Fruit fly (Drosophila melanogaster): ENCODE results near the gene Hsc20.

- no peak for TF ChIP-seq CG1620 (GFP tag; optimal IDR thresholded peaks at IDR 0.05)
- no peak for TF ChIP-seq CG14711 (tag; optimal IDR thresholded peaks at IDR 0.05)
- no peak for TF ChIP-seq kay (GFP tag; ENCODE audit: borderline replicate concordance)
- no peak for TF ChIP-seq Clk (GFP tag; optimal IDR thresholded peaks at IDR 0.05)
- TF ChIP-seq cnc (optimal IDR thresholded peaks at IDR 0.05): no peak
- TF ChIP-seq Hr96 (GFP tag; optimal IDR thresholded peaks at IDR 0.05): no peak
Observed at dm6 chr3L:16262440-16262839, 29.5 kb downstream of the Hsc20 start, which contains the start of gene CG13071.
